Worm (Caenorhabditis elegans) whole organism, L1 larva: ENCODE data around the gene drr-1.
A peak's percentile ranks its signal among the peaks of the same experiment; 100 is the strongest.

Experiments
- C16A3.4 ChIP-seq: fragments of 150-350 bp; optimal IDR thresholded peaks from 2 replicates; lab custom pipeline; 2014; ENCODE audit warnings: missing biosample characterization, missing genetic modification characterization
- C34B4.2 ChIP-seq: sonication (generic microtip); optimal IDR thresholded peaks from 2 replicates; lab custom pipeline; 2017; ENCODE audit warnings: mild to moderate bottlenecking, missing genetic modification characterization, missing compliant biosample characterization
- Y116A8C.19 ChIP-seq: sonication (generic microtip); optimal IDR thresholded peaks from 2 replicates; lab custom pipeline; 2016; ENCODE audit warnings: missing compliant biosample characterization, missing genetic modification characterization, borderline replicate concordance
- aha-1 ChIP-seq: fragments of 150-350 bp; optimal IDR thresholded peaks from 2 replicates; lab custom pipeline; 2014; ENCODE audit warnings: missing biosample characterization, missing genetic modification characterization
- aly-2 ChIP-seq: fragments of 150-350 bp; optimal IDR thresholded peaks from 2 replicates; lab custom pipeline; 2014; ENCODE audit warnings: missing biosample characterization, missing genetic modification characterization
- blmp-1 ChIP-seq: fragments of 150-350 bp; optimal IDR thresholded peaks from 2 replicates; lab custom pipeline; 2014; ENCODE audit warnings: missing biosample characterization, missing genetic modification characterization
- ceh-82 ChIP-seq, 3 experiments: fragments of 150-350 bp in 1 of 3; sonication (generic microtip) in 2 of 3; optimal IDR thresholded peaks; 2 replicates each; lab custom pipeline; 2014 to 2017; ENCODE audit warnings: missing biosample characterization in 3 of 3, missing genetic modification characterization in 3 of 3
- dpl-1 ChIP-seq, 3 experiments: fragments of 150-350 bp in 2 of 3; sonication (generic microtip) in 1 of 3; optimal IDR thresholded peaks; 2 replicates each; lab custom pipeline; 2014 to 2017; ENCODE audit warnings: missing biosample characterization in 3 of 3, missing genetic modification characterization in 3 of 3, missing genetic modification reagents in 3 of 3
- dsc-1 ChIP-seq: sonication (generic microtip); optimal IDR thresholded peaks from 2 replicates; lab custom pipeline; 2016; ENCODE audit warnings: mild to moderate bottlenecking, missing genetic modification characterization, missing compliant biosample characterization
- efl-1 ChIP-seq, 4 experiments: fragments of 150-350 bp; optimal IDR thresholded peaks in 3 of 4; peaks in 1 of 4; 1 replicate in 1 of 4; 2 replicates in 3 of 4; lab custom pipeline; 2014; ENCODE audit warnings: missing biosample characterization in 2 of 4, missing genetic modification characterization in 2 of 4, missing genetic modification reagents in 2 of 4
- egl-13 ChIP-seq: sonication (generic microtip); optimal IDR thresholded peaks from 2 replicates; lab custom pipeline; 2016; ENCODE audit warnings: missing genotype, missing genetic modification reagents, missing genetic modification characterization, missing compliant biosample characterization
- elt-3 ChIP-seq, 6 experiments: fragments of 150-350 bp in 1 of 6; sonication (generic microtip); optimal IDR thresholded peaks; 2 replicates each; lab custom pipeline; 2017 to 2018; ENCODE audit warnings: missing biosample characterization in 6 of 6, missing genetic modification characterization in 6 of 6, inconsistent platforms in 1 of 6
- ets-5 ChIP-seq: fragments of 200-800 bp; sonication (Bioruptor generic); IDR thresholded peaks from 2 replicates; pipeline ENCODE4 v1.3.6; 2022; ENCODE audit warnings: missing genetic modification characterization, missing compliant biosample characterization
- fkh-10 ChIP-seq: sonication (generic microtip); optimal IDR thresholded peaks from 2 replicates; lab custom pipeline; 2017; ENCODE audit warnings: missing biosample characterization, missing genetic modification reagents, missing genetic modification characterization
- fkh-8 ChIP-seq: sonication (generic microtip); optimal IDR thresholded peaks from 2 replicates; lab custom pipeline; 2016; ENCODE audit warnings: mild to moderate bottlenecking, missing genetic modification characterization, missing compliant biosample characterization
- hlh-17 ChIP-seq: fragments of 200-800 bp; sonication (Bioruptor generic); optimal IDR thresholded peaks from 2 replicates; lab custom pipeline; 2018; ENCODE audit warnings: missing genetic modification characterization, mild to moderate bottlenecking, missing compliant biosample characterization, moderate library complexity, borderline replicate concordance
- hlh-4 ChIP-seq: sonication (generic microtip); optimal IDR thresholded peaks from 2 replicates; lab custom pipeline; 2016; ENCODE audit warnings: mild to moderate bottlenecking, missing genetic modification characterization, missing compliant biosample characterization
- isw-1 ChIP-seq: fragments of 200-800 bp; sonication (Bioruptor generic); IDR thresholded peaks from 2 replicates; pipeline ENCODE4 v1.3.6; 2022; ENCODE audit warnings: missing genetic modification characterization, missing compliant biosample characterization
- lin-13 ChIP-seq: fragments of 150-350 bp; optimal IDR thresholded peaks from 2 replicates; lab custom pipeline; 2014; ENCODE audit warnings: missing biosample characterization, missing genetic modification reagents, missing genetic modification characterization
- lin-14 ChIP-seq: fragments of 200-800 bp; sonication (Bioruptor generic); optimal IDR thresholded peaks from 2 replicates; lab custom pipeline; 2018; ENCODE audit warnings: mild to moderate bottlenecking, missing genetic modification characterization, moderate library complexity, missing compliant biosample characterization
- lin-15B ChIP-seq: fragments of 150-350 bp; sonication (generic microtip); optimal IDR thresholded peaks from 3 replicates; lab custom pipeline; 2014; ENCODE audit warnings: missing biosample characterization, missing genetic modification characterization
- lsy-2 ChIP-seq, 2 experiments: fragments of 150-350 bp; optimal IDR thresholded peaks; 2 replicates each; lab custom pipeline; 2014; ENCODE audit warnings: missing biosample characterization in 2 of 2, missing genetic modification characterization in 2 of 2
- mab-9 ChIP-seq: fragments of 200-800 bp; sonication (Bioruptor generic); IDR thresholded peaks from 2 replicates; pipeline ENCODE4 v1.3.6; 2022; ENCODE audit warnings: missing genetic modification reagents, missing genetic modification characterization, missing compliant biosample characterization
- mdl-1 ChIP-seq, 2 experiments: fragments of 150-350 bp; optimal IDR thresholded peaks; 2 replicates each; lab custom pipeline; 2014 to 2017; ENCODE audit warnings: missing biosample characterization in 2 of 2, missing genetic modification characterization in 2 of 2, inconsistent platforms in 1 of 2
- mef-2 ChIP-seq: fragments of 150-350 bp; optimal IDR thresholded peaks from 2 replicates; lab custom pipeline; 2014; ENCODE audit warnings: missing biosample characterization, missing genetic modification characterization
- mep-1 ChIP-seq: fragments of 150-350 bp; optimal IDR thresholded peaks from 2 replicates; lab custom pipeline; 2014; ENCODE audit warnings: missing biosample characterization, missing genetic modification characterization
- nhr-11 ChIP-seq: fragments of 150-350 bp; optimal IDR thresholded peaks from 2 replicates; lab custom pipeline; 2014; ENCODE audit warnings: missing biosample characterization, missing genetic modification characterization
- nhr-19 ChIP-seq: fragments of 200-800 bp; sonication (Bioruptor generic); conservative IDR thresholded peaks from 2 replicates; pipeline ENCODE4 v1.3.6; 2022; ENCODE audit warnings: missing genetic modification characterization, missing compliant biosample characterization
- nhr-20 ChIP-seq: sonication (generic microtip); optimal IDR thresholded peaks from 2 replicates; lab custom pipeline; 2016; ENCODE audit warnings: mild to moderate bottlenecking, missing genetic modification characterization, missing compliant biosample characterization
- nhr-47 ChIP-seq: sonication (generic microtip); optimal IDR thresholded peaks from 2 replicates; lab custom pipeline; 2016; ENCODE audit warnings: mild to moderate bottlenecking, missing genetic modification characterization, moderate library complexity, missing compliant biosample characterization
- nhr-71 ChIP-seq: sonication (generic microtip); optimal IDR thresholded peaks from 2 replicates; lab custom pipeline; 2016; ENCODE audit warnings: mild to moderate bottlenecking, missing genetic modification characterization, moderate library complexity, missing compliant biosample characterization
- nhr-77 ChIP-seq: fragments of 150-350 bp; optimal IDR thresholded peaks from 2 replicates; lab custom pipeline; 2014; ENCODE audit warnings: missing biosample characterization, missing genetic modification characterization
- nhr-84 ChIP-seq: sonication (generic microtip); optimal IDR thresholded peaks from 2 replicates; lab custom pipeline; 2017; ENCODE audit warnings: missing biosample characterization, missing genetic modification characterization
- nhr-85 ChIP-seq: sonication (generic microtip); peaks from one replicate; lab custom pipeline; 2016; ENCODE audit warnings: missing genetic modification characterization, inconsistent platforms, missing compliant biosample characterization
- pax-3 ChIP-seq: fragments of 200-800 bp; sonication (Bioruptor generic); optimal IDR thresholded peaks from 2 replicates; lab custom pipeline; 2018; ENCODE audit warnings: mild to moderate bottlenecking, missing genetic modification characterization, moderate library complexity, missing compliant biosample characterization
- skn-1 ChIP-seq: fragments of 150-350 bp; optimal IDR thresholded peaks from 2 replicates; lab custom pipeline; 2014; ENCODE audit warnings: missing biosample characterization, missing genetic modification characterization
- snpc-4 ChIP-seq: fragments of 150-350 bp; optimal IDR thresholded peaks from 2 replicates; lab custom pipeline; 2014; ENCODE audit warnings: missing biosample characterization, missing genetic modification characterization
- snu-23 ChIP-seq: sonication (generic microtip); optimal IDR thresholded peaks from 2 replicates; lab custom pipeline; 2016; ENCODE audit warnings: missing genetic modification characterization, missing compliant biosample characterization
- sptf-1 ChIP-seq: fragments of 150-350 bp; optimal IDR thresholded peaks from 2 replicates; lab custom pipeline; 2014; ENCODE audit warnings: missing biosample characterization, missing genetic modification characterization
- swsn-7 ChIP-seq: sonication (generic microtip); optimal IDR thresholded peaks from 2 replicates; lab custom pipeline; 2016; ENCODE audit warnings: missing genetic modification characterization, missing compliant biosample characterization
- tbx-2 ChIP-seq: sonication (generic microtip); optimal IDR thresholded peaks from 2 replicates; lab custom pipeline; 2016; ENCODE audit warnings: missing genetic modification characterization, missing compliant biosample characterization
- tlp-1 ChIP-seq: fragments of 150-350 bp; optimal IDR thresholded peaks from 2 replicates; lab custom pipeline; 2014; ENCODE audit warnings: missing biosample characterization, missing genetic modification characterization
- unc-30 ChIP-seq: sonication (generic microtip); optimal IDR thresholded peaks from 2 replicates; lab custom pipeline; 2017; ENCODE audit warnings: missing biosample characterization, missing genetic modification characterization
- unc-62 ChIP-seq: fragments of 150-350 bp; optimal IDR thresholded peaks from 2 replicates; lab custom pipeline; 2014; ENCODE audit warnings: missing biosample characterization, missing genetic modification reagents, missing genetic modification characterization
- vab-15 ChIP-seq: sonication (generic microtip); optimal IDR thresholded peaks from 2 replicates; lab custom pipeline; 2017; ENCODE audit warnings: missing genotype, mild to moderate bottlenecking, missing genetic modification characterization, missing compliant biosample characterization
- xbp-1 ChIP-seq: sonication (generic microtip); optimal IDR thresholded peaks from 2 replicates; lab custom pipeline; 2016; ENCODE audit warnings: missing genetic modification characterization, missing compliant biosample characterization

drr-1 gene

ce11 chrII:13481781-13482455 is 13.8 kb downstream of the drr-1 start, which contains the start of gene E01G4.6:
Gene E01G4.6 (plus strand): TSS chrII:13482405.
- TF ChIP-seq lin-13 (GFP tag; lab: Kevin White, UChicago) (no peak), efl-1 (optimal IDR thresholded peaks at IDR 0.05; lab: Kevin White, UChicago) (no peak), efl-1 (GFP tag; optimal IDR thresholded peaks at IDR 0.05 in 1 of 2; lab: Kevin White, UChicago) (peak in 1 of 2 experiments; percentile 70)

ce11 chrII:13479424-13479823 is 16.3 kb downstream of the drr-1 start:
- no peak for TF ChIP-seq elt-3 (tag; optimal IDR thresholded peaks at IDR 0.05; lab: Kevin White, UChicago)
- TF ChIP-seq efl-1 (optimal IDR thresholded peaks at IDR 0.05; lab: Kevin White, UChicago), result no peak
- TF ChIP-seq efl-1 (GFP tag; optimal IDR thresholded peaks at IDR 0.05 in 1 of 2; lab: Kevin White, UChicago), result peak in 1 of 2 experiments; percentile 65
- TF ChIP-seq, all 84 proteins: peak for 1

ce11 chrII:13477230-13477629 is 18.5 kb downstream of the drr-1 start:
- TF ChIP-seq nhr-47 (tag; lab: Kevin White, UChicago) (peak; percentile 76), elt-3 (tag; optimal IDR thresholded peaks at IDR 0.05; lab: Kevin White, UChicago) (no peak), lin-14 (GFP tag; lab: Kevin White, UChicago) (peak; percentile 50), aly-2 (tag; lab: Kevin White, UChicago) (no peak), sptf-1 (no peak), nhr-84 (tag; lab: Kevin White, UChicago) (no peak), hlh-17 (GFP tag; lab: Kevin White, UChicago) (no peak), dpl-1 (GFP tag; optimal IDR thresholded peaks at IDR 0.05; lab: Kevin White, UChicago) (peak; percentile 65 to 79 (median 73)), xbp-1 (tag; lab: Kevin White, UChicago) (peak; percentile 68), lin-15B (tag; lab: Kevin White, UChicago) (peak; percentile 69), unc-62 (GFP tag; lab: Kevin White, UChicago) (no peak), lsy-2 (tag; optimal IDR thresholded peaks at IDR 0.05; lab: Kevin White, UChicago) (peak; percentile 64 to 75), nhr-19 (GFP tag; lab: Robert Waterston, UW) (peak; percentile 78), hlh-4 (tag; lab: Kevin White, UChicago) (no peak), snpc-4 (tag; lab: Kevin White, UChicago) (peak; percentile 53), vab-15 (tag; lab: Kevin White, UChicago) (no peak), C34B4.2 (tag; lab: Kevin White, UChicago) (no peak), skn-1 (tag; lab: Kevin White, UChicago) (peak; percentile 41), aha-1 (tag; lab: Kevin White, UChicago) (no peak), mep-1 (tag; lab: Kevin White, UChicago) (peak; percentile 88), tlp-1 (tag; lab: Kevin White, UChicago) (no peak), unc-30 (no peak), nhr-20 (tag; lab: Kevin White, UChicago) (peak; percentile 53), tbx-2 (tag; lab: Kevin White, UChicago) (peak; percentile 60), mab-9 (GFP tag; lab: Robert Waterston, UW) (no peak), mef-2 (no peak), dsc-1 (tag; lab: Kevin White, UChicago) (peak; percentile 64), Y116A8C.19 (tag; lab: Kevin White, UChicago) (no peak), nhr-77 (tag; lab: Kevin White, UChicago) (no peak), efl-1 (optimal IDR thresholded peaks at IDR 0.05; lab: Kevin White, UChicago) (peak; percentile 73), efl-1 (GFP tag; optimal IDR thresholded peaks at IDR 0.05 in 1 of 2; lab: Kevin White, UChicago) (peak; percentile 74 to 97), egl-13 (tag; lab: Kevin White, UChicago) (peak; percentile 18), nhr-71 (tag; lab: Kevin White, UChicago) (peak; percentile 75), ceh-82 (tag; optimal IDR thresholded peaks at IDR 0.05; lab: Kevin White, UChicago) (peak; percentile 51 to 57 (median 56)), mdl-1 (tag; optimal IDR thresholded peaks at IDR 0.05; lab: Kevin White, UChicago) (no peak), ets-5 (GFP tag; lab: Robert Waterston, UW) (no peak), snu-23 (GFP tag; lab: Kevin White, UChicago) (peak; percentile 77), nhr-11 (tag; lab: Kevin White, UChicago) (no peak), C16A3.4 (tag; lab: Kevin White, UChicago) (peak; percentile 40), fkh-8 (tag; lab: Kevin White, UChicago) (peak; percentile 25), swsn-7 (tag; lab: Kevin White, UChicago) (peak; percentile 58), blmp-1 (peak; percentile 36), pax-3 (tag; lab: Kevin White, UChicago) (no peak), nhr-85 (tag; lab: Kevin White, UChicago) (peak; percentile 85), fkh-10 (GFP tag; lab: Kevin White, UChicago) (peak; percentile 5), isw-1 (GFP tag; lab: Robert Waterston, UW) (peak; percentile 48)
